Worm (Caenorhabditis elegans) whole organism, L3 larva: ENCODE results near the gene atg-16.2.
A peak's percentile ranks its signal among the peaks of the same experiment; 100 is the strongest.

Experiments used
- R02D3.7 ChIP-seq: fragments of 150-350 bp; optimal IDR thresholded peaks from 2 replicates; lab custom pipeline; 2014; ENCODE audit warnings: missing biosample characterization, missing genetic modification characterization
- ZK546.5 ChIP-seq: sonication (generic microtip); optimal IDR thresholded peaks from 2 replicates; lab custom pipeline; 2017; ENCODE audit warnings: missing biosample characterization, missing genetic modification characterization
- ama-1 ChIP-seq: fragments of 150-350 bp; optimal IDR thresholded peaks from 2 replicates; lab custom pipeline; 2018
- ceh-28 ChIP-seq: fragments of 150-350 bp; optimal IDR thresholded peaks from 2 replicates; lab custom pipeline; 2014; ENCODE audit warnings: missing biosample characterization, missing genetic modification reagents, missing genetic modification characterization
- ceh-82 ChIP-seq: fragments of 150-350 bp; optimal IDR thresholded peaks from 2 replicates; lab custom pipeline; 2014; ENCODE audit warnings: missing biosample characterization, missing genetic modification characterization
- daf-12 ChIP-seq: fragments of 150-350 bp; optimal IDR thresholded peaks from 2 replicates; lab custom pipeline; 2014; ENCODE audit warnings: missing biosample characterization, missing genetic modification reagents, missing genetic modification characterization
- egl-27 ChIP-seq: sonication (generic microtip); optimal IDR thresholded peaks from 4 replicates; lab custom pipeline; 2017; ENCODE audit warnings: missing biosample characterization, missing genetic modification reagents, missing genetic modification characterization
- egl-5 ChIP-seq: fragments of 150-350 bp; optimal IDR thresholded peaks from 2 replicates; lab custom pipeline; 2017; ENCODE audit warnings: missing biosample characterization, missing genetic modification reagents, missing genetic modification characterization, inconsistent platforms
- elt-1 ChIP-seq: fragments of 150-350 bp; optimal IDR thresholded peaks from 2 replicates; lab custom pipeline; 2014; ENCODE audit warnings: missing biosample characterization, missing genetic modification characterization
- elt-2 ChIP-seq: sonication (generic microtip); optimal IDR thresholded peaks from 2 replicates; lab custom pipeline; 2016; ENCODE audit warnings: missing genetic modification reagents, mild to moderate bottlenecking, missing genetic modification characterization, missing compliant biosample characterization
- elt-3 ChIP-seq, 3 experiments: fragments of 150-350 bp in 1 of 3; sonication (generic microtip) in 2 of 3; optimal IDR thresholded peaks; 2 replicates in 2 of 3; 4 replicates in 1 of 3; lab custom pipeline; 2014 to 2017; ENCODE audit warnings: missing biosample characterization in 3 of 3, missing genetic modification characterization in 3 of 3
- eor-1 ChIP-seq, 2 experiments: fragments of 150-350 bp; optimal IDR thresholded peaks; 2 replicates each; lab custom pipeline; 2014 to 2018; ENCODE audit warnings: missing biosample characterization in 2 of 2, missing genetic modification characterization in 2 of 2
- fkh-2 ChIP-seq: fragments of 150-350 bp; optimal IDR thresholded peaks from 2 replicates; lab custom pipeline; 2014; ENCODE audit warnings: missing biosample characterization, missing genetic modification reagents, missing genetic modification characterization
- fos-1 ChIP-seq: fragments of 150-350 bp; optimal IDR thresholded peaks from 2 replicates; lab custom pipeline; 2014; ENCODE audit warnings: missing biosample characterization, missing genetic modification characterization
- jun-1 ChIP-seq: fragments of 150-350 bp; optimal IDR thresholded peaks from 2 replicates; lab custom pipeline; 2014; ENCODE audit warnings: missing biosample characterization, missing genetic modification reagents, missing genetic modification characterization
- lin-39 ChIP-seq: fragments of 150-350 bp; optimal IDR thresholded peaks from 2 replicates; lab custom pipeline; 2018; ENCODE audit warnings: missing biosample characterization, missing genetic modification reagents, missing genetic modification characterization
- lsy-12 ChIP-seq: sonication (generic microtip); optimal IDR thresholded peaks from 2 replicates; lab custom pipeline; 2016; ENCODE audit warnings: mild to moderate bottlenecking, missing genetic modification characterization, missing compliant biosample characterization
- mdl-1 ChIP-seq: fragments of 150-350 bp; optimal IDR thresholded peaks from 2 replicates; lab custom pipeline; 2014; ENCODE audit warnings: missing biosample characterization, missing genetic modification characterization
- mml-1 ChIP-seq: fragments of 150-350 bp; sonication (generic microtip); optimal IDR thresholded peaks from 3 replicates; lab custom pipeline; 2014; ENCODE audit warnings: missing biosample characterization, missing genetic modification characterization
- nfya-1 ChIP-seq: sonication (generic microtip); optimal IDR thresholded peaks from 2 replicates; lab custom pipeline; 2017; ENCODE audit warnings: missing genetic modification characterization, mild to moderate bottlenecking, missing compliant biosample characterization, antibody characterized with exemption, moderate library complexity; ENCODE audit not compliant: insufficient read depth
- nhr-12 ChIP-seq: fragments of 150-350 bp; optimal IDR thresholded peaks from 2 replicates; lab custom pipeline; 2014; ENCODE audit warnings: missing biosample characterization, missing genetic modification characterization
- nhr-23 ChIP-seq: fragments of 150-350 bp; optimal IDR thresholded peaks from 2 replicates; lab custom pipeline; 2014; ENCODE audit warnings: missing biosample characterization, missing genetic modification reagents, missing genetic modification characterization
- nhr-25 ChIP-seq: sonication (generic microtip); optimal IDR thresholded peaks from 2 replicates; lab custom pipeline; 2017; ENCODE audit warnings: missing biosample characterization, missing genetic modification characterization
- nhr-28 ChIP-seq: fragments of 150-350 bp; optimal IDR thresholded peaks from 2 replicates; lab custom pipeline; 2014; ENCODE audit warnings: missing biosample characterization, missing genetic modification characterization
- nhr-43 ChIP-seq: sonication (generic microtip); optimal IDR thresholded peaks from 2 replicates; lab custom pipeline; 2016; ENCODE audit warnings: mild to moderate bottlenecking, missing genetic modification characterization, missing compliant biosample characterization; ENCODE audit not compliant: poor library complexity, severe bottlenecking
- nhr-76 ChIP-seq: fragments of 150-350 bp; sonication (generic microtip); optimal IDR thresholded peaks from 5 replicates; lab custom pipeline; 2014; ENCODE audit warnings: missing biosample characterization, missing genetic modification characterization
- nhr-77 ChIP-seq: fragments of 150-350 bp; optimal IDR thresholded peaks from 2 replicates; lab custom pipeline; 2014; ENCODE audit warnings: missing biosample characterization, missing genetic modification characterization
- pha-4 ChIP-seq: fragments of 150-350 bp; optimal IDR thresholded peaks from 2 replicates; lab custom pipeline; 2014; ENCODE audit warnings: missing biosample characterization, missing genetic modification reagents, missing genetic modification characterization
- pqm-1 ChIP-seq: fragments of 150-350 bp; optimal IDR thresholded peaks from 2 replicates; lab custom pipeline; 2017; ENCODE audit warnings: missing biosample characterization, missing genetic modification characterization, inconsistent platforms
- skn-1 ChIP-seq: fragments of 150-350 bp; optimal IDR thresholded peaks from 2 replicates; lab custom pipeline; 2014; ENCODE audit warnings: missing biosample characterization, missing genetic modification characterization
- snpc-4 ChIP-seq: fragments of 150-350 bp; optimal IDR thresholded peaks from 2 replicates; lab custom pipeline; 2014; ENCODE audit warnings: missing biosample characterization, missing genetic modification characterization
- tbx-2 ChIP-seq: sonication (generic microtip); optimal IDR thresholded peaks from 2 replicates; lab custom pipeline; 2016; ENCODE audit warnings: mild to moderate bottlenecking, missing genetic modification characterization, missing compliant biosample characterization
- unc-39 ChIP-seq: sonication (generic microtip); optimal IDR thresholded peaks from 4 replicates; lab custom pipeline; 2017; ENCODE audit warnings: missing biosample characterization, missing genetic modification characterization
- unc-62 ChIP-seq: fragments of 150-350 bp; sonication (generic microtip); optimal IDR thresholded peaks from 4 replicates; lab custom pipeline; 2014; ENCODE audit warnings: missing biosample characterization, missing genetic modification reagents, missing genetic modification characterization
- zag-1 ChIP-seq: fragments of 150-350 bp; optimal IDR thresholded peaks from 2 replicates; lab custom pipeline; 2014; ENCODE audit warnings: missing biosample characterization, missing genetic modification characterization
- ztf-11 ChIP-seq: fragments of 150-350 bp; optimal IDR thresholded peaks from 2 replicates; lab custom pipeline; 2014; ENCODE audit warnings: missing biosample characterization, missing genetic modification characterization
- ztf-4 ChIP-seq: fragments of 150-350 bp; optimal IDR thresholded peaks from 2 replicates; lab custom pipeline; 2014; ENCODE audit warnings: missing biosample characterization, missing genetic modification characterization

The atg-16.2 gene

DNA sequence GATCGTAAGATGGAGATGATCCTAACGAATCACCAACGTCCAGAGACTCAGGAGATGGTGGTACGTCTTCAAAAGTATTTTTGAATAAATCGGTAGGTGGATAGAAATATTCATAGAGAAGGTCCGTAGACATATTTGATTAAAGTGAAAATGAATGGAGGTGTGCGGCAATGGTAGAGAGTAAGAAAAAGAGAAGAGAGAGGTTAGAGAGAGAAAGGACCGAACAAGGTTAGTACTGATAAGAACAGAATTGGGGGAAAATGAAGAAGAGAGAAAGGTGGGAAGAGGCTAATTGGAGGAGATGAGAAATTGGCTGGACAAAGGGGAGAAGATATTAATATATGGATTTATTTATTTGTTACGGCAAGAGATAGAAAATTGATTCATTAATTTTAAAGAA is 3.5 kb downstream of the atg-16.2 start, which contains the start of gene nhr-22:
Gene nhr-22 (minus strand): TSS at position 137 of the 400 bp plus-strand sequence.
- TF ChIP-seq mdl-1 (tag; lab: Kevin White, UChicago) (no peak), elt-2 (tag; lab: Kevin White, UChicago) (peak; percentile 37), nfya-1 (no peak), nhr-25 (tag; lab: Kevin White, UChicago) (no peak), elt-1 (tag; lab: Kevin White, UChicago) (no peak)

DNA sequence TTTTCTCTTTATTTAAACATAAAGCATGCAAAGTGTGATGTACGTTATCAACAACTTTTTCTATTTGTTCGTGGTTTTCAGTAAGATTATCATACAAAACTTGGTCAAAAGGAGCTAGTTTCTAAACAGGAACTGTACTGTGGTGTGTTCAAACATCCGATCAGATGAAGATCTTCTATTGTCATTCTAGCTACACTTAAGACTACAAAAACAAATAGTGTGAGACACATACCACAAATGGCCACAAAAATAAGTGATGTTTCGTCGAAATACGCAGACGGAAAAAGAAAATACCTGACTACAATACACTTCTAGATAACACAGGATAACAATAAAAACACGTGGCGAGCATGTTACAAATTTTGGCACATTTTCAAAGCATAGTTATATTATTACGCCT is 4.5 kb downstream of the atg-16.2 start:
- TF ChIP-seq nhr-77 (tag; lab: Kevin White, UChicago): no peak
- TF ChIP-seq R02D3.7: no peak
- TF ChIP-seq nhr-23 (tag; lab: Kevin White, UChicago): peak; percentile 14
- TF ChIP-seq eor-1 (tag; optimal IDR thresholded peaks at IDR 0.05; lab: Kevin White, UChicago): no peak
- no peak for TF ChIP-seq egl-27
- TF ChIP-seq zag-1 (tag; lab: Kevin White, UChicago): no peak
- TF ChIP-seq pqm-1 (tag; lab: Kevin White, UChicago): peak; percentile 9
- no peak for TF ChIP-seq fos-1 (tag; lab: Kevin White, UChicago)
- no peak for TF ChIP-seq daf-12 (tag; lab: Kevin White, UChicago)
- no peak for TF ChIP-seq ztf-11 (tag; lab: Kevin White, UChicago)
- no peak for TF ChIP-seq lsy-12
- TF ChIP-seq nhr-76 (tag; lab: Kevin White, UChicago): no peak
- peak; percentile 53 for TF ChIP-seq elt-2 (tag; lab: Kevin White, UChicago)
- TF ChIP-seq nhr-25 (tag; lab: Kevin White, UChicago): peak; percentile 52

DNA sequence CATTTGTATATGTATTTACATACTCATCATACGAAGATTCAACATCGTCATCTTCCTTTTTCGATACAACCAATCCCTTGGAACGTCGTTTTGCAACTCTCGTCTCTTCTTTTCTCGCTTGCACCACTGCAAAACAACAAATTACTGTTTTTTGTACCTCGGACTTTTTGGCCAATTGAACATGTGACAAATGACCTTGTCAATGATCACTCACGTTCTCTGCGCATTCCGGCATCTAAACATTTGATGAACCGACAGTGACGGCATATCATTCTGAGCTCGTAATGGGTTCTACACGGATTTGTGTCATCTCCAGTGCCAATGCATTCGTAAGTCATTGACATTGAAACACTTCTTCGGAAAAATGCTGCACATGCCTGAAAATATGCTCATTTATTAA is 5.0 kb downstream of the atg-16.2 start:
- TF ChIP-seq nhr-23 (tag; lab: Kevin White, UChicago) (peak; percentile 15), ceh-28 (no peak), nhr-25 (tag; lab: Kevin White, UChicago) (peak; percentile 29)

ce11 chrII:6443710-6444109 is 9.5 kb downstream of the atg-16.2 start, which contains the start of gene K06A1.2:
K06A1.2 (plus strand) TSS chrII:6444010.
- no peak for TF ChIP-seq mdl-1 (tag; lab: Kevin White, UChicago)
- no peak for TF ChIP-seq daf-12 (tag; lab: Kevin White, UChicago)
- TF ChIP-seq nhr-12 (tag; lab: Kevin White, UChicago): no peak
- no peak for TF ChIP-seq nfya-1
- TF ChIP-seq fos-1 (tag; lab: Kevin White, UChicago): no peak
- TF ChIP-seq elt-1 (tag; lab: Kevin White, UChicago): no peak
- TF ChIP-seq fkh-2 (tag; lab: Kevin White, UChicago): no peak
- TF ChIP-seq ama-1: no peak
- no peak for TF ChIP-seq pha-4
- TF ChIP-seq nhr-25 (tag; lab: Kevin White, UChicago): no peak
- no peak for TF ChIP-seq nhr-43 (tag; lab: Kevin White, UChicago)
- no peak for TF ChIP-seq elt-3 (tag; optimal IDR thresholded peaks at IDR 0.05; lab: Kevin White, UChicago)

DNA sequence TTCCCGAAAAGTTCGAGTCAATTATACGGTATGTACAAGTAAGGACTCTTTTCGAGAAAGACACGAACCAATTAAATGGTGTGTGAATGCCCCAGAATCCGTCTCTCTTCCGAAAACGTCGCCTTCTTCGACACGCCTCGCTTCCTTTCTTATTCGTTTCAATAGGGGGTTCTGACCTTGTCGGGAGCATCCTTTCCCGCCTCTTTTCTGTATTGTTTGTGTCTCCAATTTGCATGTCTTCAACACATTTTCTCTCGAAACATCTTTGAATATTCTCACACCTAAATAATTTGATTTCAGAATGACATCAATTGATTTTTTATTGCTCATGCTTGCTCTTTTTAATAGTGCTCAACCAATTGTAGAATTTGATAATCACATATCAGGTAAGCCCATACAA is 12.1 kb downstream of the atg-16.2 start, which contains the start of gene cutl-16:
Gene cutl-16 (plus strand): TSS at position 301 of the 400 bp plus-strand sequence.
- TF ChIP-seq mml-1: no peak
- no peak for TF ChIP-seq unc-39 (tag; lab: Kevin White, UChicago)
- TF ChIP-seq eor-1 (tag; optimal IDR thresholded peaks at IDR 0.05; lab: Kevin White, UChicago): no peak
- TF ChIP-seq nhr-77 (tag; lab: Kevin White, UChicago): no peak
- TF ChIP-seq ZK546.5 (tag; lab: Kevin White, UChicago): no peak
- no peak for TF ChIP-seq ceh-28
- no peak for TF ChIP-seq lsy-12
- no peak for TF ChIP-seq unc-62
- no peak for TF ChIP-seq jun-1 (tag; lab: Kevin White, UChicago)
- TF ChIP-seq tbx-2 (tag; lab: Kevin White, UChicago): no peak
- no peak for TF ChIP-seq elt-3 (tag; optimal IDR thresholded peaks at IDR 0.05; lab: Kevin White, UChicago)
- no peak for TF ChIP-seq skn-1 (tag; lab: Kevin White, UChicago)
- TF ChIP-seq ceh-82 (tag; lab: Kevin White, UChicago): no peak
- no peak for TF ChIP-seq egl-5 (tag; lab: Kevin White, UChicago)
- TF ChIP-seq nhr-28 (tag; lab: Kevin White, UChicago): no peak
- TF ChIP-seq snpc-4 (tag; lab: Kevin White, UChicago): no peak
- no peak for TF ChIP-seq lin-39 (tag; lab: Kevin White, UChicago)
- no peak for TF ChIP-seq ztf-4 (tag; lab: Kevin White, UChicago)
- no peak for TF ChIP-seq mdl-1 (tag; lab: Kevin White, UChicago)
